Fruit fly (Drosophila melanogaster) whole organism, embryonic: ENCODE results near the gene moody.
A peak's percentile ranks its signal among the peaks of the same experiment; 100 is the strongest.

ENCODE experiments used
- Ada2b ChIP-seq: fragments of 200-800 bp; sonication (Bioruptor generic); IDR thresholded peaks from 2 replicates; pipeline ENCODE4 v1.3.6; 2022; ENCODE audit warnings: missing biosample characterization, missing genetic modification characterization
- Asciz ChIP-seq: fragments of 200-800 bp; sonication (Bioruptor generic); optimal IDR thresholded peaks from 2 replicates; lab custom pipeline; 2017; ENCODE audit warnings: missing biosample characterization, mild to moderate bottlenecking, missing genetic modification characterization, missing genetic modification reagents
- B-H1 ChIP-seq: fragments of 200-800 bp; sonication (Bioruptor generic); IDR thresholded peaks from 3 replicates; pipeline ENCODE4 v1.3.6; 2022; ENCODE audit warnings: missing biosample characterization, missing genetic modification characterization
- Bdp1 ChIP-seq: fragments of 200-800 bp; sonication (Bioruptor generic); optimal IDR thresholded peaks from 3 replicates; lab custom pipeline; 2016; ENCODE audit warnings: missing biosample characterization, missing genetic modification characterization
- CG11723 ChIP-seq: fragments of 200-800 bp; sonication (Bioruptor generic); optimal IDR thresholded peaks from 2 replicates; lab custom pipeline; 2017; ENCODE audit warnings: missing biosample characterization, mild to moderate bottlenecking, missing genetic modification characterization
- CG12942 ChIP-seq: fragments of 200-800 bp; sonication (Bioruptor generic); optimal IDR thresholded peaks from 3 replicates; lab custom pipeline; 2016; ENCODE audit warnings: missing biosample characterization, missing genetic modification characterization
- CG15073 ChIP-seq: fragments of 200-800 bp; sonication (Bioruptor generic); optimal IDR thresholded peaks from 2 replicates; lab custom pipeline; 2016; ENCODE audit warnings: missing biosample characterization, missing genetic modification characterization
- CG16813 ChIP-seq: fragments of 200-800 bp; sonication (Bioruptor generic); IDR thresholded peaks from 3 replicates; pipeline ENCODE4 v1.3.6; 2022; ENCODE audit warnings: missing biosample characterization, missing genetic modification characterization; ENCODE audit not compliant: partially characterized antibody
- CG17186 ChIP-seq: fragments of 200-800 bp; sonication (Bioruptor generic); optimal IDR thresholded peaks from 3 replicates; lab custom pipeline; 2017; ENCODE audit warnings: missing biosample characterization, missing genetic modification reagents, missing genetic modification characterization
- CG18476 ChIP-seq: fragments of 200-800 bp; sonication (Bioruptor generic); optimal IDR thresholded peaks from 2 replicates; lab custom pipeline; 2016; ENCODE audit warnings: missing biosample characterization, mild to moderate bottlenecking, missing genetic modification characterization
- CG18619 ChIP-seq: fragments of 200-800 bp; sonication (Bioruptor generic); optimal IDR thresholded peaks from 3 replicates; lab custom pipeline; 2017; ENCODE audit warnings: missing biosample characterization, mild to moderate bottlenecking, missing genetic modification characterization
- CG2678 ChIP-seq: fragments of 200-800 bp; sonication (Bioruptor generic); optimal IDR thresholded peaks from 3 replicates; lab custom pipeline; 2019; ENCODE audit warnings: missing biosample characterization, mild to moderate bottlenecking, missing genetic modification characterization, moderate library complexity
- CG2889 ChIP-seq: fragments of 200-800 bp; sonication (Bioruptor generic); IDR thresholded peaks from 3 replicates; pipeline ENCODE4 v1.3.6; 2022; ENCODE audit warnings: missing biosample characterization, missing genetic modification characterization
- CG31441 ChIP-seq: fragments of 200-800 bp; sonication (Bioruptor generic); IDR thresholded peaks from 2 replicates; pipeline ENCODE4 v1.3.6; 2022; ENCODE audit warnings: missing biosample characterization, missing genetic modification characterization
- CG34422 ChIP-seq: fragments of 200-800 bp; sonication (Bioruptor generic); IDR thresholded peaks from 3 replicates; pipeline ENCODE4 v1.3.6; 2022; ENCODE audit warnings: missing biosample characterization, missing genetic modification characterization
- CG3847 ChIP-seq: fragments of 200-800 bp; sonication (Bioruptor generic); IDR thresholded peaks from 2 replicates; pipeline ENCODE4 v1.3.6; 2022; ENCODE audit warnings: missing biosample characterization, missing genetic modification characterization
- CG6654 ChIP-seq: fragments of 200-800 bp; sonication (Bioruptor generic); optimal IDR thresholded peaks from 2 replicates; lab custom pipeline; 2017; ENCODE audit warnings: missing biosample characterization, mild to moderate bottlenecking, missing genetic modification characterization
- CG7271 ChIP-seq: fragments of 200-800 bp; sonication (Bioruptor generic); optimal IDR thresholded peaks from 2 replicates; lab custom pipeline; 2018; ENCODE audit warnings: missing biosample characterization, mild to moderate bottlenecking, missing genetic modification characterization, moderate library complexity
- CG7556 ChIP-seq: fragments of 200-800 bp; sonication (Bioruptor generic); optimal IDR thresholded peaks from 2 replicates; lab custom pipeline; 2017; ENCODE audit warnings: missing biosample characterization, mild to moderate bottlenecking, missing genetic modification characterization
- CG8924 ChIP-seq: fragments of 200-800 bp; optimal IDR thresholded peaks from 3 replicates; lab custom pipeline; 2019; ENCODE audit warnings: missing biosample characterization, mild to moderate bottlenecking, missing genetic modification characterization, moderate library complexity
- CG9609 ChIP-seq: fragments of 200-800 bp; sonication (Bioruptor generic); optimal IDR thresholded peaks from 3 replicates; lab custom pipeline; 2016; ENCODE audit warnings: missing biosample characterization, missing genetic modification characterization
- CoRest ChIP-seq: fragments of 200-800 bp; sonication (Bioruptor generic); optimal IDR thresholded peaks from 3 replicates; lab custom pipeline; 2018; ENCODE audit warnings: missing biosample characterization, mild to moderate bottlenecking, missing genetic modification characterization, moderate library complexity
- Dbx ChIP-seq: fragments of 200-800 bp; sonication (Bioruptor generic); IDR thresholded peaks from 3 replicates; pipeline ENCODE4 v1.3.6; 2022; ENCODE audit warnings: missing biosample characterization, missing genetic modification characterization
- Doc2 ChIP-seq: fragments of 200-800 bp; sonication (Bioruptor generic); IDR thresholded peaks from 2 replicates; pipeline ENCODE4 v1.3.6; 2022; ENCODE audit warnings: missing biosample characterization, missing genetic modification characterization
- Dref ChIP-seq: fragments of 200-800 bp; sonication (Bioruptor generic); IDR thresholded peaks from 2 replicates; pipeline ENCODE4 v1.3.6; 2022; ENCODE audit warnings: missing biosample characterization, missing genetic modification characterization
- E2f1 ChIP-seq: fragments of 200-800 bp; sonication (Bioruptor generic); IDR thresholded peaks from 2 replicates; pipeline ENCODE4 v1.3.6; 2022; ENCODE audit warnings: missing biosample characterization, missing genetic modification characterization
- GATAe ChIP-seq: fragments of 200-800 bp; sonication (Bioruptor generic); conservative IDR thresholded peaks from 2 replicates; pipeline ENCODE4 v1.3.6; 2022; ENCODE audit warnings: missing biosample characterization, missing genetic modification characterization
- HLH4C ChIP-seq: fragments of 200-800 bp; sonication (Bioruptor generic); IDR thresholded peaks from 3 replicates; pipeline ENCODE4 v1.3.6; 2022; ENCODE audit warnings: missing biosample characterization, missing genetic modification characterization; ENCODE audit not compliant: partially characterized antibody
- Mrtf ChIP-seq: fragments of 200-800 bp; sonication (Bioruptor generic); IDR thresholded peaks from 3 replicates; pipeline ENCODE4 v1.3.6; 2022; ENCODE audit warnings: missing biosample characterization, missing genetic modification characterization
- PHDP ChIP-seq: fragments of 200-800 bp; sonication (Bioruptor generic); optimal IDR thresholded peaks from 3 replicates; lab custom pipeline; 2018; ENCODE audit warnings: missing biosample characterization, mild to moderate bottlenecking, missing genetic modification characterization, moderate library complexity
- Pdp1 ChIP-seq, 2 experiments: fragments of 200-800 bp; sonication (Bioruptor generic); optimal IDR thresholded peaks; 3 replicates each; lab custom pipeline; 2016; ENCODE audit warnings: missing biosample characterization in 2 of 2, missing genetic modification characterization in 2 of 2, mild to moderate bottlenecking in 1 of 2, moderate library complexity in 1 of 2
- Sry-δ ChIP-seq: fragments of 200-800 bp; sonication (Bioruptor generic); optimal IDR thresholded peaks from 2 replicates; lab custom pipeline; 2016; ENCODE audit warnings: missing biosample characterization, missing genetic modification characterization
- Stat92E ChIP-seq, 3 experiments: fragments of >200 bp in 2 of 3; fragments of 200-800 bp in 1 of 3; sonication (Bioruptor generic) in 1 of 3; optimal IDR thresholded peaks; 2 replicates each; lab custom pipeline; 2017 to 2019; ENCODE audit warnings: missing biosample characterization in 3 of 3, missing genetic modification characterization in 3 of 3, mild to moderate bottlenecking in 1 of 3, moderate library complexity in 1 of 3
- Vsx1 ChIP-seq: fragments of 200-800 bp; sonication (Bioruptor generic); optimal IDR thresholded peaks from 2 replicates; lab custom pipeline; 2017; ENCODE audit warnings: missing biosample characterization, mild to moderate bottlenecking, missing genetic modification characterization, missing genetic modification reagents
- amos ChIP-seq: fragments of 200-800 bp; sonication (Bioruptor generic); IDR thresholded peaks from 2 replicates; pipeline ENCODE4 v1.3.6; 2022; ENCODE audit warnings: missing biosample characterization, missing genetic modification characterization; ENCODE audit not compliant: partially characterized antibody
- crp ChIP-seq, 2 experiments: fragments of 200-800 bp; sonication (Bioruptor generic); optimal IDR thresholded peaks; 2 replicates in 1 of 2; 3 replicates in 1 of 2; lab custom pipeline; 2017; ENCODE audit warnings: missing biosample characterization in 2 of 2, missing genetic modification characterization in 2 of 2, mild to moderate bottlenecking in 1 of 2, moderate library complexity in 1 of 2
- fd64A ChIP-seq: fragments of 200-800 bp; sonication (Bioruptor generic); optimal IDR thresholded peaks from 3 replicates; lab custom pipeline; 2018; ENCODE audit warnings: missing biosample characterization, mild to moderate bottlenecking, missing genetic modification characterization
- gcm ChIP-seq: fragments of 200-800 bp; sonication (Bioruptor generic); optimal IDR thresholded peaks from 2 replicates; lab custom pipeline; 2019; ENCODE audit warnings: missing biosample characterization, mild to moderate bottlenecking, missing genetic modification characterization, moderate library complexity
- ken ChIP-seq: fragments of 200-800 bp; sonication (Bioruptor generic); IDR thresholded peaks from 3 replicates; pipeline ENCODE4 v1.3.6; 2022; ENCODE audit warnings: missing biosample characterization, missing genetic modification characterization
- luna ChIP-seq: fragments of 200-800 bp; sonication (Bioruptor generic); optimal IDR thresholded peaks from 2 replicates; lab custom pipeline; 2016; ENCODE audit warnings: missing biosample characterization, missing genetic modification characterization
- maf-S ChIP-seq: fragments of 200-800 bp; sonication (Bioruptor generic); optimal IDR thresholded peaks from 2 replicates; lab custom pipeline; 2016; ENCODE audit warnings: missing biosample characterization, missing genetic modification characterization
- oc ChIP-seq: fragments of 200-800 bp; sonication (Bioruptor generic); optimal IDR thresholded peaks from 2 replicates; lab custom pipeline; 2018; ENCODE audit warnings: missing biosample characterization, mild to moderate bottlenecking, missing genetic modification characterization, moderate library complexity
- rib ChIP-seq: fragments of 200-800 bp; sonication (Bioruptor generic); IDR thresholded peaks from 2 replicates; pipeline ENCODE4 v1.3.6; 2022; ENCODE audit warnings: missing biosample characterization, missing genetic modification characterization
- seq ChIP-seq: fragments of 200-800 bp; sonication (Bioruptor generic); IDR thresholded peaks from 2 replicates; pipeline ENCODE4 v1.3.6; 2022; ENCODE audit warnings: missing biosample characterization, missing genetic modification characterization
- sim ChIP-seq: fragments of 200-800 bp; sonication (Bioruptor generic); IDR thresholded peaks from 2 replicates; pipeline ENCODE4 v1.3.6; 2022; ENCODE audit warnings: missing biosample characterization, missing genetic modification characterization
- stwl ChIP-seq: fragments of 200-800 bp; sonication (Bioruptor generic); optimal IDR thresholded peaks from 3 replicates; lab custom pipeline; 2018; ENCODE audit warnings: missing biosample characterization, mild to moderate bottlenecking, missing genetic modification characterization, moderate library complexity
- ttk ChIP-seq: fragments of 200-800 bp; sonication (Bioruptor generic); IDR thresholded peaks from 2 replicates; pipeline ENCODE4 v2.1.2; 2022; ENCODE audit warnings: missing biosample characterization, missing genetic modification characterization
- vfl ChIP-seq: fragments of 200-800 bp; sonication (Bioruptor generic); optimal IDR thresholded peaks from 2 replicates; lab custom pipeline; 2016; ENCODE audit warnings: missing biosample characterization, missing genetic modification characterization
- vnd ChIP-seq: fragments of 200-800 bp; sonication (Bioruptor generic); IDR thresholded peaks from 3 replicates; pipeline ENCODE4 v1.3.6; 2022; ENCODE audit warnings: missing biosample characterization, missing genetic modification characterization; ENCODE audit not compliant: partially characterized antibody

The moody gene

DNA sequence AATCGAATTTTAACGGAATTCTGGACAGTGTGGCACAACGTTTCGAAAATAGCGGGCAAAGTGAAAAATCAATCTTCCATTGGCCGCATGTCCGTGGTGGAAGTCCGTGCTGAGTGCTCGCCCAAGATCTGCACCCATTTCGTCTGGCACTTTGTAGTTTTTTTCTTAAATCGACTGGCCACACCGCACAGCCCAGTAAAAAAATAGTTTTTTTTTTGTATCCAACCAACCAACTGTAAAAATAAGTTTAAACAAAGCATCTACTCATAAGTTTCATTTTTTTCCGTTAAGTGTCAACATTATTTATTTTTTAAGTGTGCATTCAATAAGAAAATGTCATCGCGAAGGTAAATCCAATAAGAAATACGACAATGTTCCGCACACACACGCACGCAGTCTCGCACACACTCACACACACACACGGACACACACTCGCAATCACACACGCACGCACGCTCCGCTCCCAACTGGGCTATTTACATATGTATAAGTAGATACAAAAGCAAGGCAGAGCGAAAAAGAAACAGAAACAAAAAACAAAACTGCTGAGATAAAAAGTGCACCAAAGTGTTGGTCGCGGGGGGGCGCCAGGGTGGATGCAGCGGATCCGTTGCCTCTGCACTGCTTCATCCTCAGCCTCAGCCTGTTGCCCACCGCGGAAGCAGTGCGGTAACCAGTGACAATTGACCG lies 44.3 kb upstream of the moody start, which contains the start of gene csw (continued):
- TF ChIP-seq vnd (GFP tag; lab: Robert Waterston, UW) (no peak), CG9609 (GFP tag; lab: Kevin White, UChicago) (peak; percentile 65), CG12942 (peak; percentile 28), ttk (no peak), GATAe (GFP tag; lab: Robert Waterston, UW) (no peak), CG18476 (GFP tag; lab: Kevin White, UChicago) (peak; percentile 11), Dbx (GFP tag; lab: Robert Waterston, UW) (peak; percentile 53; the same call in 2 of the 3 replicates), seq (0 out of 2 replicates have a peak, but pooled peaks have one; percentile 26), luna (GFP tag; lab: Kevin White, UChicago) (no peak), CG2889 (GFP tag; lab: Robert Waterston, UW) (no peak), Ada2b (GFP tag; lab: Robert Waterston, UW) (no peak), CG18619 (GFP tag; lab: Kevin White, UChicago) (peak; percentile 29), CG7556 (GFP tag; lab: Kevin White, UChicago) (no peak), E2f1 (GFP tag; lab: Robert Waterston, UW) (peak; percentile 17; the same call in 1 of the 2 replicates), crp (GFP tag; optimal IDR thresholded peaks at IDR 0.05; lab: Kevin White, UChicago) (peak in 1 of 2 experiments; percentile 21), rib (GFP tag; lab: Robert Waterston, UW) (no peak), oc (tag; lab: Kevin White, UChicago) (no peak), CG34422 (GFP tag; lab: Robert Waterston, UW) (peak; percentile 52; the same call in 2 of the 3 replicates), Mrtf (GFP tag; lab: Robert Waterston, UW) (0 out of 3 replicates have a peak, but pooled peaks have one; percentile 15), Pdp1 (GFP tag; optimal IDR thresholded peaks at IDR 0.05; lab: Kevin White, UChicago) (peak; percentile 30 to 48), CG17186 (peak; percentile 79), Asciz (GFP tag; lab: Kevin White, UChicago) (peak; percentile 53), Stat92E (GFP tag; optimal IDR thresholded peaks at IDR 0.05; lab: Kevin White, UChicago) (no peak), CG7271 (no peak), stwl (tag; lab: Kevin White, UChicago) (peak; percentile 54), Doc2 (no peak), gcm (GFP tag; lab: Kevin White, UChicago) (no peak), CG8924 (tag; lab: Kevin White, UChicago) (peak; percentile 48), maf-S (GFP tag; lab: Kevin White, UChicago) (peak; percentile 38), CG3847 (GFP tag; lab: Robert Waterston, UW) (peak; percentile 87), CG2678 (tag; lab: Kevin White, UChicago) (peak; percentile 15), CG6654 (no peak), CG16813 (GFP tag; lab: Robert Waterston, UW) (no peak), Bdp1 (GFP tag; lab: Kevin White, UChicago) (peak; percentile 43), CoRest (tag; lab: Kevin White, UChicago) (peak; percentile 57), vfl (peak; percentile 32), PHDP (no peak), CG15073 (GFP tag; lab: Kevin White, UChicago) (no peak), Vsx1 (GFP tag; lab: Kevin White, UChicago) (no peak), fd64A (GFP tag; lab: Kevin White, UChicago) (no peak), amos (GFP tag; lab: Robert Waterston, UW) (peak; percentile 58; the same call in 1 of the 2 replicates), Dref (GFP tag; lab: Robert Waterston, UW) (peak; percentile 54), CG11723 (GFP tag; lab: Kevin White, UChicago) (no peak), ken (GFP tag; lab: Robert Waterston, UW) (peak; percentile 72; the same call in 2 of the 3 replicates), HLH4C (no peak), B-H1 (GFP tag; lab: Robert Waterston, UW) (no peak), Sry-δ (GFP tag; lab: Kevin White, UChicago) (peak; percentile 69), sim (GFP tag; lab: Robert Waterston, UW) (no peak), CG31441 (GFP tag; lab: Robert Waterston, UW) (no peak)
